Worm (Caenorhabditis elegans) whole organism, mixed stage, embryonic: ENCODE results near the gene pap-1.

ENCODE experiments used
- lin-13 ChIP-seq: fragments of 150-350 bp; optimal IDR thresholded peaks from 2 replicates; lab custom pipeline; 2014; ENCODE audit warnings: missing biosample characterization, missing genetic modification characterization
- mab-5 ChIP-seq: fragments of 150-350 bp; optimal IDR thresholded peaks from 2 replicates; lab custom pipeline; 2014; ENCODE audit warnings: missing biosample characterization, missing genetic modification characterization
- nhr-237 ChIP-seq: fragments of 150-350 bp; optimal IDR thresholded peaks from 2 replicates; lab custom pipeline; 2014; ENCODE audit warnings: missing biosample characterization, missing genetic modification characterization

DNA sequence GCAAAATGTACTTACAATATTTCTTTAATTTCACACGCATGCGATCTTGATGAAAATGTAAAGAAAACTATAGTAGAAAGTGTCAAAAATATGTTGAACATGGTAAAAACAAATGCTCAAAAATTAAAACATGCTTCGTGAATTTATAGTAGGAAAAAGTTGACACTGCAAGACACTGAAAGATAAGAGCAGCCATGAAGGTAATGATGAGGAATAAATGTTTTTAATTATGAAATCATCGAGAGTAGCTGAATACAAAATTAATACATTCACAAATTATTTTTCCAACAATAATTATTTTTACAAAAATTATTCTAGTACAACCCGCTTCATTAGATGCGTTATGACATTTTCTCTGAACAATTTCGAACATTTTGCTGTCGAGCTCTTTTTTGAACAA lies 24.8 kb upstream of the pap-1 start, which contains the start of gene F15H10.10:
- TF ChIP-seq nhr-237 (no peak), lin-13 (tag; lab: Kevin White, UChicago) (no peak), mab-5 (tag; lab: Kevin White, UChicago) (no peak)
